Worm (Caenorhabditis elegans) whole organism, mixed stage, embryonic: ENCODE results near the gene F46E10.18.

ENCODE experiments used
- blmp-1 ChIP-seq: fragments of 150-350 bp; optimal IDR thresholded peaks from 2 replicates; lab custom pipeline; 2014; ENCODE audit warnings: missing biosample characterization, missing genetic modification characterization
- lin-13 ChIP-seq: fragments of 150-350 bp; optimal IDR thresholded peaks from 2 replicates; lab custom pipeline; 2014; ENCODE audit warnings: missing biosample characterization, missing genetic modification characterization
- lin-32 ChIP-seq: fragments of 200-800 bp; sonication (Bioruptor generic); optimal IDR thresholded peaks from 2 replicates; lab custom pipeline; 2018; ENCODE audit warnings: mild to moderate bottlenecking, missing genetic modification characterization, missing compliant biosample characterization
- nhr-12 ChIP-seq: fragments of 150-350 bp; optimal IDR thresholded peaks from 2 replicates; lab custom pipeline; 2014; ENCODE audit warnings: missing biosample characterization, missing genetic modification characterization
- nhr-28 ChIP-seq: fragments of 150-350 bp; optimal IDR thresholded peaks from 2 replicates; lab custom pipeline; 2014; ENCODE audit warnings: missing biosample characterization, missing genetic modification characterization
- unc-39 ChIP-seq: fragments of 150-350 bp; optimal IDR thresholded peaks from 2 replicates; lab custom pipeline; 2014; ENCODE audit warnings: missing biosample characterization, missing genetic modification characterization
- unc-62 ChIP-seq: fragments of 150-350 bp; optimal IDR thresholded peaks from 2 replicates; lab custom pipeline; 2014; ENCODE audit warnings: missing biosample characterization, missing genetic modification reagents, missing genetic modification characterization

- TF ChIP-seq unc-62 (GFP tag; lab: Kevin White, UChicago): no peak
- no peak for TF ChIP-seq nhr-28 (tag; lab: Kevin White, UChicago)
- no peak for TF ChIP-seq lin-13
- TF ChIP-seq unc-39: no peak
- TF ChIP-seq lin-32 (GFP tag; lab: Kevin White, UChicago): no peak
- TF ChIP-seq nhr-12 (tag; lab: Kevin White, UChicago): no peak
- no peak for TF ChIP-seq blmp-1 (tag; lab: Kevin White, UChicago)
These were observed 5.9 kb upstream of the F46E10.18 start, which contains the start of gene dpy-11 for ce11 chrV:6514887-6515324.
